Fruit fly (Drosophila melanogaster): Measurements from ENCODE around the gene Cox11.

- TF ChIP-seq prd (optimal IDR thresholded peaks at IDR 0.05), result no peak
- TF ChIP-seq prd (GFP tag; IDR thresholded peaks at IDR 0.05), result no peak
- TF ChIP-seq CG31224 (GFP tag; IDR thresholded peaks at IDR 0.05), result no peak
- TF ChIP-seq CG18599 (GFP tag; optimal IDR thresholded peaks at IDR 0.05), result no peak
- TF ChIP-seq CG16779 (GFP tag; IDR thresholded peaks at IDR 0.05), result no peak
- no peak for TF ChIP-seq CG10565 (GFP tag; optimal IDR thresholded peaks at IDR 0.05)
- TF ChIP-seq bab2 (GFP tag; optimal IDR thresholded peaks at IDR 0.05), result no peak
- TF ChIP-seq phol (tag; optimal IDR thresholded peaks at IDR 0.05), result no peak
- no peak for TF ChIP-seq CG12744 (GFP tag; optimal IDR thresholded peaks at IDR 0.05)
- TF ChIP-seq CG31365 (tag; optimal IDR thresholded peaks at IDR 0.05), result no peak
- TF ChIP-seq hth (optimal IDR thresholded peaks at IDR 0.05), result no peak
- TF ChIP-seq CG11695 (GFP tag; IDR thresholded peaks at IDR 0.05), result no peak
- no peak for TF ChIP-seq nmo (GFP tag; optimal IDR thresholded peaks at IDR 0.05)
- TF ChIP-seq eve (GFP tag; optimal IDR thresholded peaks at IDR 0.05), result no peak
Measured at dm6 chr2L:5501335-5501734, 25.4 kb upstream of the Cox11 start.

All from whole organism, embryonic.